Worm (Caenorhabditis elegans) whole organism, late embryonic: ENCODE measurements around the gene C28C12.12.

Experiments
- ceh-34 ChIP-seq: sonication (generic microtip); optimal IDR thresholded peaks from 2 replicates; lab custom pipeline; 2016; ENCODE audit warnings: mild to moderate bottlenecking, missing genetic modification characterization, missing compliant biosample characterization
- elt-2 ChIP-seq: sonication (generic microtip); optimal IDR thresholded peaks from 2 replicates; lab custom pipeline; 2016; ENCODE audit warnings: missing genetic modification reagents, missing genetic modification characterization, missing compliant biosample characterization
- fkh-10 ChIP-seq: fragments of 150-350 bp; optimal IDR thresholded peaks from 2 replicates; lab custom pipeline; 2014; ENCODE audit warnings: missing biosample characterization, missing genetic modification reagents, missing genetic modification characterization
- hlh-30 ChIP-seq: sonication (generic microtip); optimal IDR thresholded peaks from 2 replicates; lab custom pipeline; 2017; ENCODE audit warnings: antibody characterized with exemption, missing genetic modification characterization, missing compliant biosample characterization; ENCODE audit not compliant: insufficient read depth
- hlh-8 ChIP-seq: sonication (generic microtip); optimal IDR thresholded peaks from 2 replicates; lab custom pipeline; 2016; ENCODE audit warnings: missing genotype, missing genetic modification characterization, missing compliant biosample characterization
- nfya-1 ChIP-seq: sonication (generic microtip); optimal IDR thresholded peaks from 2 replicates; lab custom pipeline; 2017; ENCODE audit warnings: missing genetic modification characterization, mild to moderate bottlenecking, missing compliant biosample characterization, antibody characterized with exemption, moderate library complexity

- TF ChIP-seq elt-2 (tag; lab: Kevin White, UChicago) (no peak), fkh-10 (GFP tag; lab: Kevin White, UChicago) (no peak), nfya-1 (no peak), ceh-34 (no peak), hlh-30 (no peak), hlh-8 (tag; lab: Kevin White, UChicago) (no peak)
Measured at ce11 chrIV:8489915-8490314, 6.2 kb downstream of the C28C12.12 start, which contains the start of gene srlf-2.
